Fruit fly (Drosophila melanogaster) whole organism, embryonic: ENCODE data around the gene Acp76A.

Experiments used
- ATbp ChIP-seq: fragments of 200-800 bp; sonication (Bioruptor generic); optimal IDR thresholded peaks from 2 replicates; lab custom pipeline; 2017; ENCODE audit warnings: missing biosample characterization, mild to moderate bottlenecking, missing genetic modification characterization, missing genetic modification reagents
- BEAF-32 ChIP-seq: fragments of 200-800 bp; sonication (Bioruptor generic); optimal IDR thresholded peaks from 3 replicates; lab custom pipeline; 2017; ENCODE audit warnings: missing biosample characterization, missing genetic modification characterization, mild to moderate bottlenecking, moderate library complexity, missing genetic modification reagents
- Bgb ChIP-seq: fragments of 200-800 bp; sonication (Bioruptor generic); IDR thresholded peaks from 2 replicates; pipeline ENCODE4 v1.3.6; 2022; ENCODE audit warnings: missing biosample characterization, missing genetic modification characterization; ENCODE audit not compliant: partially characterized antibody
- CG10209 ChIP-seq: fragments of 200-800 bp; sonication (Bioruptor generic); optimal IDR thresholded peaks from 3 replicates; lab custom pipeline; 2017; ENCODE audit warnings: missing biosample characterization, mild to moderate bottlenecking, missing genetic modification characterization, missing genetic modification reagents
- CG12744 ChIP-seq: fragments of 200-800 bp; sonication (Bioruptor generic); optimal IDR thresholded peaks from 2 replicates; lab custom pipeline; 2016; ENCODE audit warnings: missing biosample characterization, missing genetic modification characterization
- CG13624 ChIP-seq: fragments of 200-800 bp; sonication (Bioruptor generic); optimal IDR thresholded peaks from 2 replicates; lab custom pipeline; 2016; ENCODE audit warnings: missing biosample characterization, missing genetic modification characterization
- CG13775 ChIP-seq: fragments of 200-800 bp; sonication (Bioruptor generic); optimal IDR thresholded peaks from 3 replicates; lab custom pipeline; 2017; ENCODE audit warnings: missing biosample characterization, mild to moderate bottlenecking, missing genetic modification characterization
- CG15514 ChIP-seq: fragments of 200-800 bp; sonication (Bioruptor generic); optimal IDR thresholded peaks from 3 replicates; lab custom pipeline; 2017; ENCODE audit warnings: missing biosample characterization, missing genetic modification characterization, mild to moderate bottlenecking, moderate library complexity, missing genetic modification reagents
- CG18619 ChIP-seq: fragments of 200-800 bp; sonication (Bioruptor generic); optimal IDR thresholded peaks from 3 replicates; lab custom pipeline; 2017; ENCODE audit warnings: missing biosample characterization, mild to moderate bottlenecking, missing genetic modification characterization
- CG2712 ChIP-seq: fragments of 200-800 bp; optimal IDR thresholded peaks from 3 replicates; lab custom pipeline; 2019; ENCODE audit warnings: missing biosample characterization, mild to moderate bottlenecking, missing genetic modification characterization, moderate library complexity
- CG3065 ChIP-seq: fragments of 200-800 bp; sonication (Bioruptor generic); optimal IDR thresholded peaks from 2 replicates; lab custom pipeline; 2016; ENCODE audit warnings: missing biosample characterization, missing genetic modification characterization
- CG32767 ChIP-seq: fragments of 200-800 bp; sonication (Bioruptor generic); IDR thresholded peaks from 2 replicates; pipeline ENCODE4 v1.3.6; 2022; ENCODE audit warnings: missing biosample characterization, missing genetic modification characterization
- CG32772 ChIP-seq: fragments of 200-800 bp; sonication (Bioruptor generic); IDR thresholded peaks from 2 replicates; pipeline ENCODE4 v1.3.6; 2022; ENCODE audit warnings: missing biosample characterization, missing genetic modification characterization
- CG3281 ChIP-seq: fragments of 200-800 bp; sonication (Bioruptor generic); optimal IDR thresholded peaks from 3 replicates; lab custom pipeline; 2017; ENCODE audit warnings: missing biosample characterization, mild to moderate bottlenecking, missing genetic modification characterization
- CG6254 ChIP-seq: fragments of 200-800 bp; sonication (Bioruptor generic); optimal IDR thresholded peaks from 3 replicates; lab custom pipeline; 2017; ENCODE audit warnings: mild to moderate bottlenecking, missing biosample characterization, missing genetic modification reagents, missing genetic modification characterization
- CG6765 ChIP-seq: fragments of 200-800 bp; sonication (Bioruptor generic); optimal IDR thresholded peaks from 3 replicates; lab custom pipeline; 2017; ENCODE audit warnings: missing biosample characterization, mild to moderate bottlenecking, missing genetic modification characterization
- CG8290 ChIP-seq, 3 experiments: fragments of 200-800 bp; sonication (Bioruptor generic); optimal IDR thresholded peaks; 2 replicates each; lab custom pipeline; 2016 to 2019; ENCODE audit warnings: missing biosample characterization in 3 of 3, missing genetic modification characterization in 3 of 3, mild to moderate bottlenecking in 2 of 3, moderate library complexity in 1 of 3
- CrebB ChIP-seq: fragments of 200-800 bp; sonication (Bioruptor generic); optimal IDR thresholded peaks from 3 replicates; lab custom pipeline; 2018; ENCODE audit warnings: missing biosample characterization, mild to moderate bottlenecking, missing genetic modification characterization
- Deaf1 ChIP-seq: fragments of 200-800 bp; optimal IDR thresholded peaks from 3 replicates; lab custom pipeline; 2019; ENCODE audit warnings: missing biosample characterization, mild to moderate bottlenecking, missing genetic modification characterization, moderate library complexity
- E2f1 ChIP-seq: fragments of 200-800 bp; sonication (Bioruptor generic); IDR thresholded peaks from 2 replicates; pipeline ENCODE4 v1.3.6; 2022; ENCODE audit warnings: missing biosample characterization, missing genetic modification characterization
- ERR ChIP-seq: fragments of 200-800 bp; sonication (Bioruptor generic); optimal IDR thresholded peaks from 2 replicates; lab custom pipeline; 2016; ENCODE audit warnings: missing biosample characterization, missing genetic modification characterization
- Fer3 ChIP-seq: fragments of 200-800 bp; sonication (Bioruptor generic); optimal IDR thresholded peaks from 2 replicates; lab custom pipeline; 2018; ENCODE audit warnings: missing biosample characterization, mild to moderate bottlenecking, missing genetic modification characterization, moderate library complexity
- GATAe ChIP-seq: fragments of 200-800 bp; sonication (Bioruptor generic); conservative IDR thresholded peaks from 2 replicates; pipeline ENCODE4 v1.3.6; 2022; ENCODE audit warnings: missing biosample characterization, missing genetic modification characterization
- Hand ChIP-seq: fragments of 200-800 bp; sonication (Bioruptor generic); optimal IDR thresholded peaks from 2 replicates; lab custom pipeline; 2017; ENCODE audit warnings: mild to moderate bottlenecking, missing biosample characterization, missing genetic modification reagents, missing genetic modification characterization
- HmgD ChIP-seq: fragments of 200-800 bp; sonication (Bioruptor generic); optimal IDR thresholded peaks from 3 replicates; lab custom pipeline; 2016; ENCODE audit warnings: missing biosample characterization, missing genetic modification characterization
- Jarid2 ChIP-seq: fragments of 200-800 bp; sonication (Bioruptor generic); optimal IDR thresholded peaks from 3 replicates; lab custom pipeline; 2017; ENCODE audit warnings: mild to moderate bottlenecking, missing biosample characterization, missing genetic modification reagents, missing genetic modification characterization
- Max ChIP-seq: fragments of 200-800 bp; sonication (Bioruptor generic); optimal IDR thresholded peaks from 2 replicates; lab custom pipeline; 2016; ENCODE audit warnings: missing biosample characterization, mild to moderate bottlenecking, missing genetic modification characterization
- amos ChIP-seq: fragments of 200-800 bp; sonication (Bioruptor generic); IDR thresholded peaks from 2 replicates; pipeline ENCODE4 v1.3.6; 2022; ENCODE audit warnings: missing biosample characterization, missing genetic modification characterization; ENCODE audit not compliant: partially characterized antibody
- bigmax ChIP-seq: fragments of 200-800 bp; sonication (Bioruptor generic); optimal IDR thresholded peaks from 2 replicates; lab custom pipeline; 2018; ENCODE audit warnings: missing biosample characterization, mild to moderate bottlenecking, missing genetic modification characterization
- br ChIP-seq: fragments of >200 bp; optimal IDR thresholded peaks from 2 replicates; lab custom pipeline; 2017
- corto ChIP-seq: fragments of 200-800 bp; sonication (Bioruptor generic); optimal IDR thresholded peaks from 2 replicates; lab custom pipeline; 2016; ENCODE audit warnings: missing biosample characterization, mild to moderate bottlenecking, missing genetic modification characterization, moderate library complexity
- crol ChIP-seq: fragments of 200-800 bp; sonication (Bioruptor generic); IDR thresholded peaks from 2 replicates; pipeline ENCODE4 v1.3.6; 2022; ENCODE audit warnings: missing biosample characterization, missing genetic modification characterization
- dmrt11E ChIP-seq: fragments of 200-800 bp; sonication (Bioruptor generic); optimal IDR thresholded peaks from 3 replicates; lab custom pipeline; 2018; ENCODE audit warnings: missing biosample characterization, mild to moderate bottlenecking, missing genetic modification characterization, moderate library complexity
- en ChIP-seq: fragments of 200-800 bp; sonication (Bioruptor generic); optimal IDR thresholded peaks from 2 replicates; lab custom pipeline; 2016; ENCODE audit warnings: missing biosample characterization, missing genetic modification characterization
- fd64A ChIP-seq: fragments of 200-800 bp; sonication (Bioruptor generic); optimal IDR thresholded peaks from 3 replicates; lab custom pipeline; 2018; ENCODE audit warnings: missing biosample characterization, mild to moderate bottlenecking, missing genetic modification characterization
- gcm ChIP-seq: fragments of 200-800 bp; sonication (Bioruptor generic); optimal IDR thresholded peaks from 2 replicates; lab custom pipeline; 2019; ENCODE audit warnings: missing biosample characterization, mild to moderate bottlenecking, missing genetic modification characterization, moderate library complexity
- gfzf ChIP-seq: fragments of 200-800 bp; sonication (Bioruptor generic); optimal IDR thresholded peaks from 2 replicates; lab custom pipeline; 2016; ENCODE audit warnings: missing biosample characterization, mild to moderate bottlenecking, missing genetic modification characterization, moderate library complexity
- grn ChIP-seq: fragments of 200-800 bp; sonication (Bioruptor generic); optimal IDR thresholded peaks from 3 replicates; lab custom pipeline; 2017; ENCODE audit warnings: missing biosample characterization, missing genetic modification characterization
- ham ChIP-seq: fragments of 200-800 bp; sonication (Bioruptor generic); IDR thresholded peaks from 2 replicates; pipeline ENCODE4 v1.3.6; 2022; ENCODE audit warnings: missing biosample characterization, missing genetic modification characterization
- hkb ChIP-seq, 2 experiments: fragments of 200-800 bp in 1 of 2; fragments of >200 bp in 1 of 2; sonication (Bioruptor generic) in 1 of 2; IDR thresholded peaks in 1 of 2; optimal IDR thresholded peaks in 1 of 2; 2 replicates each; pipeline versions ENCODE4 v1.3.6 to Lab custom; 2017 to 2022; ENCODE audit warnings: missing biosample characterization in 1 of 2, missing genetic modification characterization in 1 of 2
- hth ChIP-seq: fragments of >200 bp; optimal IDR thresholded peaks from 2 replicates; lab custom pipeline; 2017; ENCODE audit warnings: inconsistent platforms
- nmo ChIP-seq: fragments of 200-800 bp; sonication (Bioruptor generic); optimal IDR thresholded peaks from 2 replicates; lab custom pipeline; 2018; ENCODE audit warnings: missing biosample characterization, mild to moderate bottlenecking, missing genetic modification characterization, moderate library complexity
- pho ChIP-seq: fragments of 200-800 bp; sonication (Bioruptor generic); optimal IDR thresholded peaks from 2 replicates; lab custom pipeline; 2016; ENCODE audit warnings: missing biosample characterization, missing genetic modification characterization
- pros ChIP-seq: fragments of 200-800 bp; sonication (Bioruptor generic); optimal IDR thresholded peaks from 3 replicates; lab custom pipeline; 2019; ENCODE audit warnings: missing biosample characterization, mild to moderate bottlenecking, missing genetic modification characterization, moderate library complexity
- sd ChIP-seq: fragments of 200-800 bp; sonication (Bioruptor generic); optimal IDR thresholded peaks from 3 replicates; lab custom pipeline; 2018; ENCODE audit warnings: missing biosample characterization, mild to moderate bottlenecking, missing genetic modification characterization, moderate library complexity
- ssp ChIP-seq: fragments of 200-800 bp; sonication (Bioruptor generic); IDR thresholded peaks from 2 replicates; pipeline ENCODE4 v1.3.6; 2022; ENCODE audit warnings: missing biosample characterization, missing genetic modification characterization
- tin ChIP-seq: fragments of 200-800 bp; sonication (Bioruptor generic); optimal IDR thresholded peaks from 3 replicates; lab custom pipeline; 2016; ENCODE audit warnings: missing biosample characterization, missing genetic modification characterization
- toy ChIP-seq: fragments of 200-800 bp; sonication (Bioruptor generic); IDR thresholded peaks from 2 replicates; pipeline ENCODE4 v1.3.6; 2022; ENCODE audit warnings: missing biosample characterization, missing genetic modification characterization
- zen2 ChIP-seq: fragments of 200-800 bp; sonication (Bioruptor generic); IDR thresholded peaks from 3 replicates; pipeline ENCODE4 v1.3.6; 2022; ENCODE audit warnings: missing biosample characterization, missing genetic modification characterization; ENCODE audit not compliant: partially characterized antibody

Acp76A gene

DNA sequence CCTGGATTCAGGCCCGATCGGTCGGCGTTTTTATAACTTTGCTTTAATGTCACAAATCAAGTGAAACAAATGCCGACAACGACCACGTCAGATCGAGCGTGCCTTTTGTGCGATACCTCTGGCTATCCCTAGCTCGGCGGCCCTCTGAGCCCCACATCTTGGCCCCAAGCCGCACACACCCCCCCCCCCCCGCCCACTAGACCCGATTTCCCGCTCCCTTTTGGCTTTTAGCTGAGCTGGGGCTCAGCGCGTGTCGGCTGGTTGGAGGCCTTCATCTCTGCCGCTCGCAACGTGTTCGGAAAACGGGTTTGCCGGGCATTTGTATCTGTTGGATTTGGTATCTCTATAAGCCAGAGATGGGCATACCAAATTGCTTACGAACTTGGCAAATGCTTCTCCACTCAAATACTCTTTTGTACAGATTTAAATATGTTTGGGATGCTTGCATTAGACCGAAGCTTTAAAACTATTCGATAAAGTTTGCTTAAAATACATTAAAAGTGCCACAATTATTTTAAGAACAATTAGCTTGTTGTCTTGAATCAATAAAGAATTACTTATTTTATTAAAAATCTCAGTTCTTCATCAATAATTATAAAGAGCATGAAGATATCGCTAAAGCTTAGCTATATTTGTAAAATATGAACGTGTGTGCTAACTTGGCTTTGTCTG lies 35.6 kb downstream of the Acp76A start (continued):
- TF ChIP-seq CG32772 (GFP tag; lab: Robert Waterston, UW) (no peak), en (no peak), gcm (GFP tag; lab: Kevin White, UChicago) (no peak), hkb (optimal IDR thresholded peaks at IDR 0.05; lab: Kevin White, UChicago) (no peak), hkb (GFP tag; IDR thresholded peaks at IDR 0.05; lab: Robert Waterston, UW) (no peak), HmgD (GFP tag; lab: Kevin White, UChicago) (no peak), Bgb (GFP tag; lab: Robert Waterston, UW) (peak; percentile 27; the same call in 1 of the 2 replicates), sd (tag; lab: Kevin White, UChicago) (peak; percentile 27), Deaf1 (no peak), ham (GFP tag; lab: Robert Waterston, UW) (no peak), CG13775 (peak; percentile 1), BEAF-32 (GFP tag; lab: Kevin White, UChicago) (no peak), CG32767 (GFP tag; lab: Robert Waterston, UW) (no peak), tin (GFP tag; lab: Kevin White, UChicago) (peak; percentile 21), grn (no peak), crol (peak; percentile 86), CG10209 (GFP tag; lab: Kevin White, UChicago) (peak; percentile 35), toy (no peak), CG13624 (GFP tag; lab: Kevin White, UChicago) (peak; percentile 9), hth (lab: Kevin White, UChicago) (no peak), Jarid2 (GFP tag; lab: Kevin White, UChicago) (peak; percentile 12), CG6765 (GFP tag; lab: Kevin White, UChicago) (peak; percentile 33), CG18619 (GFP tag; lab: Kevin White, UChicago) (no peak), corto (GFP tag; lab: Kevin White, UChicago) (no peak), CG3065 (GFP tag; lab: Kevin White, UChicago) (no peak), Max (GFP tag; lab: Kevin White, UChicago) (no peak), GATAe (GFP tag; lab: Robert Waterston, UW) (no peak), CG6254 (GFP tag; lab: Kevin White, UChicago) (no peak), nmo (peak; percentile 36), br (no peak), fd64A (GFP tag; lab: Kevin White, UChicago) (no peak), Hand (GFP tag; lab: Kevin White, UChicago) (no peak), zen2 (GFP tag; lab: Robert Waterston, UW) (no peak), CG15514 (GFP tag; lab: Kevin White, UChicago) (no peak), CG2712 (tag; lab: Kevin White, UChicago) (peak; percentile 7), pros (GFP tag; lab: Kevin White, UChicago) (peak; percentile 12), gfzf (GFP tag; lab: Kevin White, UChicago) (no peak), dmrt11E (no peak), E2f1 (GFP tag; lab: Robert Waterston, UW) (no peak), bigmax (GFP tag; lab: Kevin White, UChicago) (no peak), ssp (GFP tag; lab: Robert Waterston, UW) (no peak), CrebB (tag; lab: Kevin White, UChicago) (no peak), CG8290 (GFP tag; optimal IDR thresholded peaks at IDR 0.05; lab: Kevin White, UChicago) (no peak), CG8290 (tag; optimal IDR thresholded peaks at IDR 0.05; lab: Kevin White, UChicago) (peak in 1 of 2 experiments; percentile 29), amos (GFP tag; lab: Robert Waterston, UW) (no peak), CG3281 (peak; percentile 50), ERR (GFP tag; lab: Kevin White, UChicago) (no peak), CG12744 (GFP tag; lab: Kevin White, UChicago) (no peak), ATbp (GFP tag; lab: Kevin White, UChicago) (no peak), pho (GFP tag; lab: Kevin White, UChicago) (no peak), Fer3 (peak; percentile 27)
